Fruit fly (Drosophila melanogaster) whole organism: ENCODE data around the gene CG5645.

ENCODE experiments used
- CG8478 ChIP-seq: fragments of >200 bp; optimal IDR thresholded peaks from 2 replicates; lab custom pipeline; 2018; ENCODE audit warnings: inconsistent platforms
- Dll ChIP-seq: fragments of >200 bp; optimal IDR thresholded peaks from 2 replicates; lab custom pipeline; 2017
- pan ChIP-seq: fragments of >200 bp; optimal IDR thresholded peaks from 2 replicates; lab custom pipeline; 2017
- psq ChIP-seq: fragments of >200 bp; optimal IDR thresholded peaks from 2 replicates; lab custom pipeline; 2017

DNA sequence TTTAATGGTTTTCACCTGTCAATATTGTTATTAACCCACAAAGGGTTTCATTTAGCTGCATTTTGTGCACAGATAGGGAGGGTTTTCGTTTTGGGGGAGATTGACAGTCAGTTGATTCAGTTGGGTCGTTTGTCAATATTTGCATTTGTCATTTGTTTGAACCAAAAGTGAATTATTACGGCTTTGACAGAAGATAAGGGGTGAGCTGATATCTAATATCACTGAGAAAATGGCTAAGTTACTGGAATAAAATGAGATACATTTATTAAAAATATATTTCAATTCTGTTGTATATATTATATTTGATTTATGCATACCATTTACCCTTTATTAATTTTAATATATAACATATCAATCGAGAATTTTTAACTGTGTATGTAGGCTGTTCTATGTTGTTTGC is 52.6 kb downstream of the CG5645 start:
- TF ChIP-seq Dll (lab: Kevin White, UChicago) (no peak), CG8478 (lab: Kevin White, UChicago) (no peak), pan (lab: Kevin White, UChicago) (no peak), psq (lab: Kevin White, UChicago) (no peak)
